Worm (Caenorhabditis elegans) whole organism, L2 larva: ENCODE data around the gene cpt-6.

Source experiments
- F13H6.1 ChIP-seq: sonication (generic microtip); optimal IDR thresholded peaks from 2 replicates; lab custom pipeline; 2016; ENCODE audit warnings: missing genetic modification characterization, missing compliant biosample characterization
- alr-1 ChIP-seq: fragments of 150-350 bp; optimal IDR thresholded peaks from 2 replicates; lab custom pipeline; 2014; ENCODE audit warnings: missing biosample characterization, missing genetic modification characterization
- ama-1 ChIP-seq: fragments of 150-350 bp; optimal IDR thresholded peaks from 2 replicates; lab custom pipeline; 2018; ENCODE audit warnings: inconsistent platforms
- dmd-4 ChIP-seq: sonication (generic microtip); optimal IDR thresholded peaks from 2 replicates; lab custom pipeline; 2017; ENCODE audit warnings: missing biosample characterization, missing genetic modification characterization
- egl-27 ChIP-seq: sonication (generic microtip); optimal IDR thresholded peaks from 3 replicates; lab custom pipeline; 2017; ENCODE audit warnings: missing biosample characterization, missing genetic modification reagents, missing genetic modification characterization
- lin-13 ChIP-seq: fragments of 150-350 bp; optimal IDR thresholded peaks from 2 replicates; lab custom pipeline; 2014; ENCODE audit warnings: missing biosample characterization, missing genetic modification reagents, missing genetic modification characterization
- mdl-1 ChIP-seq, 2 experiments: fragments of 150-350 bp in 1 of 2; sonication (generic microtip) in 1 of 2; optimal IDR thresholded peaks; 2 replicates each; lab custom pipeline; 2017; ENCODE audit warnings: missing biosample characterization in 2 of 2, missing genetic modification characterization in 2 of 2
- nhr-77 ChIP-seq: fragments of 150-350 bp; optimal IDR thresholded peaks from 2 replicates; lab custom pipeline; 2014; ENCODE audit warnings: missing biosample characterization, missing genetic modification characterization
- peb-1 ChIP-seq: fragments of 150-350 bp; optimal IDR thresholded peaks from 2 replicates; lab custom pipeline; 2014; ENCODE audit warnings: missing biosample characterization, missing genetic modification characterization
- sma-9 ChIP-seq, 2 experiments: fragments of 150-350 bp in 1 of 2; sonication (generic microtip) in 1 of 2; optimal IDR thresholded peaks; 2 replicates each; lab custom pipeline; 2014 to 2016; ENCODE audit warnings: missing genetic modification characterization in 2 of 2, mild to moderate bottlenecking in 1 of 2, missing biosample characterization in 1 of 2, missing compliant biosample characterization in 1 of 2, missing genetic modification reagents in 1 of 2, moderate library complexity in 1 of 2
- unc-39 ChIP-seq: fragments of 150-350 bp; optimal IDR thresholded peaks from 2 replicates; lab custom pipeline; 2014; ENCODE audit warnings: missing biosample characterization, missing genetic modification characterization
- unc-55 ChIP-seq: fragments of 150-350 bp; sonication (generic microtip); optimal IDR thresholded peaks from 3 replicates; lab custom pipeline; 2014; ENCODE audit warnings: missing biosample characterization, missing genetic modification reagents, missing genetic modification characterization
- unc-62 ChIP-seq: fragments of 150-350 bp; optimal IDR thresholded peaks from 2 replicates; lab custom pipeline; 2014; ENCODE audit warnings: missing biosample characterization, missing genetic modification reagents, missing genetic modification characterization

ce11 chrV:6515344-6515743 is 21.6 kb upstream of the cpt-6 start:
- TF ChIP-seq nhr-77 (tag; lab: Kevin White, UChicago): no peak
- no peak for TF ChIP-seq lin-13 (GFP tag; lab: Kevin White, UChicago)
- no peak for TF ChIP-seq F13H6.1 (tag; lab: Kevin White, UChicago)
- no peak for TF ChIP-seq egl-27
- TF ChIP-seq dmd-4 (tag; lab: Kevin White, UChicago): no peak
- no peak for TF ChIP-seq unc-39 (tag; lab: Kevin White, UChicago)
- no peak for TF ChIP-seq unc-62 (GFP tag; lab: Kevin White, UChicago)
- no peak for TF ChIP-seq sma-9 (GFP tag; optimal IDR thresholded peaks at IDR 0.05; lab: Kevin White, UChicago)
- TF ChIP-seq sma-9 (tag; optimal IDR thresholded peaks at IDR 0.05; lab: Kevin White, UChicago): no peak
- no peak for TF ChIP-seq ama-1
- TF ChIP-seq unc-55: no peak
- no peak for TF ChIP-seq alr-1
- no peak for TF ChIP-seq mdl-1 (tag; optimal IDR thresholded peaks at IDR 0.05; lab: Kevin White, UChicago)
- TF ChIP-seq peb-1 (tag; lab: Kevin White, UChicago): no peak
